Worm (Caenorhabditis elegans): ENCODE results near the gene Y34B4A.7.

The Y34B4A.7 gene

ce11 chrX:5213032-5213431 lies 31.1 kb upstream of the Y34B4A.7 start (continued):
- TF ChIP-seq nhr-12 (tag; optimal IDR thresholded peaks at IDR 0.05) (no peak), mbf-1 (tag; optimal IDR thresholded peaks at IDR 0.05) (no peak)

ce11 chrX:5213565-5213964 lies 30.6 kb upstream of the Y34B4A.7 start:
- no peak for TF ChIP-seq dmd-4 (tag; optimal IDR thresholded peaks at IDR 0.05)
- no peak for TF ChIP-seq unc-55 (GFP tag; optimal IDR thresholded peaks at IDR 0.05)
- no peak for TF ChIP-seq ztf-11 (tag; optimal IDR thresholded peaks at IDR 0.05)
- no peak for TF ChIP-seq blmp-1 (tag; optimal IDR thresholded peaks at IDR 0.05; ENCODE audit: insufficient read depth)
- TF ChIP-seq nhr-25 (tag; optimal IDR thresholded peaks at IDR 0.05): no peak
- TF ChIP-seq gmeb-1 (tag; optimal IDR thresholded peaks at IDR 0.05): peak; percentile 53
- TF ChIP-seq fos-1 (tag; optimal IDR thresholded peaks at IDR 0.05): peak; percentile 94
- no peak for TF ChIP-seq lin-11 (tag; optimal IDR thresholded peaks at IDR 0.05)
- no peak for TF ChIP-seq nhr-77 (tag; optimal IDR thresholded peaks at IDR 0.05)
- no peak for TF ChIP-seq snpc-4 (tag; optimal IDR thresholded peaks at IDR 0.05)
- no peak for TF ChIP-seq ZK546.5 (tag; optimal IDR thresholded peaks at IDR 0.05)
- TF ChIP-seq sem-4 (tag; optimal IDR thresholded peaks at IDR 0.05): no peak
- TF ChIP-seq alr-1 (tag; optimal IDR thresholded peaks at IDR 0.05): no peak
- TF ChIP-seq ceh-82 (tag; optimal IDR thresholded peaks at IDR 0.05): no peak
- no peak for TF ChIP-seq lin-13 (GFP tag; optimal IDR thresholded peaks at IDR 0.05)
- TF ChIP-seq C34F6.9 (tag; optimal IDR thresholded peaks at IDR 0.05): no peak
- TF ChIP-seq nhr-6 (tag; optimal IDR thresholded peaks at IDR 0.05): no peak
- TF ChIP-seq aly-2 (tag; optimal IDR thresholded peaks at IDR 0.05): no peak
- TF ChIP-seq elt-3 (tag; optimal IDR thresholded peaks at IDR 0.05): no peak
- peak; percentile 1 for TF ChIP-seq sma-3 (GFP tag; optimal IDR thresholded peaks at IDR 0.05)
- TF ChIP-seq crh-2 (tag; optimal IDR thresholded peaks at IDR 0.05): peak; percentile 72
- no peak for TF ChIP-seq ceh-16 (tag; optimal IDR thresholded peaks at IDR 0.05)
- TF ChIP-seq R02D3.7 (tag; optimal IDR thresholded peaks at IDR 0.05): no peak
- TF ChIP-seq ztf-4 (tag; optimal IDR thresholded peaks at IDR 0.05): no peak
- TF ChIP-seq ama-1 (optimal IDR thresholded peaks at IDR 0.05): no peak
- no peak for TF ChIP-seq mab-5 (tag; optimal IDR thresholded peaks at IDR 0.05)
- TF ChIP-seq unc-62 (GFP tag; optimal IDR thresholded peaks at IDR 0.05): no peak
- no peak for TF ChIP-seq lin-39 (tag; optimal IDR thresholded peaks at IDR 0.05)
- no peak for TF ChIP-seq nhr-11 (tag; optimal IDR thresholded peaks at IDR 0.05)
- TF ChIP-seq zag-1 (tag; optimal IDR thresholded peaks at IDR 0.05): no peak
- TF ChIP-seq sma-9 (GFP tag; optimal IDR thresholded peaks at IDR 0.05): peak; percentile 71
- no peak for TF ChIP-seq sma-9 (tag; optimal IDR thresholded peaks at IDR 0.05)
- TF ChIP-seq Y55F3AM.14 (GFP tag; optimal IDR thresholded peaks at IDR 0.05): no peak
- peak; percentile 59 for TF ChIP-seq F13H6.1 (tag; optimal IDR thresholded peaks at IDR 0.05)
- TF ChIP-seq egl-27 (tag; optimal IDR thresholded peaks at IDR 0.05): no peak
- no peak for TF ChIP-seq ztf-1 (GFP tag; conservative IDR thresholded peaks at IDR 0.05)
- peak in 1 of 2 experiments; percentile 9 for TF ChIP-seq lsy-2 (tag; optimal IDR thresholded peaks at IDR 0.05)
- no peak for TF ChIP-seq peb-1 (tag; optimal IDR thresholded peaks at IDR 0.05)
- peak; percentile 93 for TF ChIP-seq nhr-129 (tag; optimal IDR thresholded peaks at IDR 0.05)
- no peak for TF ChIP-seq mbf-1 (tag; optimal IDR thresholded peaks at IDR 0.05)
- TF ChIP-seq nhr-23 (tag; optimal IDR thresholded peaks at IDR 0.05): no peak
- TF ChIP-seq nhr-10 (tag; optimal IDR thresholded peaks at IDR 0.05): no peak
- no peak for TF ChIP-seq mdl-1 (tag; optimal IDR thresholded peaks at IDR 0.05)
- no peak for TF ChIP-seq nhr-12 (tag; optimal IDR thresholded peaks at IDR 0.05)
- TF ChIP-seq unc-39 (tag; optimal IDR thresholded peaks at IDR 0.05): no peak
- TF ChIP-seq skn-1 (tag; optimal IDR thresholded peaks at IDR 0.05): no peak
- peak; percentile 66 for TF ChIP-seq nhr-21 (tag; optimal IDR thresholded peaks at IDR 0.05)
- TF ChIP-seq elt-1 (tag; optimal IDR thresholded peaks at IDR 0.05): no peak
- TF ChIP-seq nhr-237 (tag; optimal IDR thresholded peaks at IDR 0.05): no peak
